Fruit fly (Drosophila melanogaster) whole organism, prepupa: Measurements from ENCODE around the gene CheA29a.

ENCODE experiments used
- CG10631 ChIP-seq: fragments of 200-800 bp; sonication (Bioruptor generic); optimal IDR thresholded peaks from 2 replicates; lab custom pipeline; 2016; ENCODE audit warnings: missing biosample characterization, missing genetic modification characterization
- CG10669 ChIP-seq: fragments of 200-800 bp; sonication (Bioruptor generic); optimal IDR thresholded peaks from 3 replicates; lab custom pipeline; 2018; ENCODE audit warnings: missing biosample characterization, mild to moderate bottlenecking, missing genetic modification characterization, moderate library complexity
- CG11294 ChIP-seq: fragments of 200-800 bp; sonication (Bioruptor generic); IDR thresholded peaks from 2 replicates; pipeline ENCODE4 v1.3.6; 2022; ENCODE audit warnings: missing biosample characterization, missing genetic modification characterization
- CG11762 ChIP-seq: fragments of 200-800 bp; sonication (Bioruptor generic); optimal IDR thresholded peaks from 3 replicates; lab custom pipeline; 2016; ENCODE audit warnings: missing biosample characterization, missing genetic modification characterization; ENCODE audit not compliant: insufficient read depth
- CG3032 ChIP-seq: fragments of 200-800 bp; optimal IDR thresholded peaks from 2 replicates; lab custom pipeline; 2019; ENCODE audit warnings: missing biosample characterization, mild to moderate bottlenecking, missing genetic modification characterization, moderate library complexity
- CG31627 ChIP-seq: fragments of 200-800 bp; sonication (Bioruptor generic); optimal IDR thresholded peaks from 3 replicates; lab custom pipeline; 2016; ENCODE audit warnings: missing biosample characterization, missing genetic modification characterization
- CG32006 ChIP-seq: fragments of 200-800 bp; sonication (Bioruptor generic); optimal IDR thresholded peaks from 3 replicates; lab custom pipeline; 2017; ENCODE audit warnings: missing biosample characterization, mild to moderate bottlenecking, missing genetic modification characterization
- CG34406 ChIP-seq: fragments of 200-800 bp; sonication (Bioruptor generic); optimal IDR thresholded peaks from 3 replicates; lab custom pipeline; 2016; ENCODE audit warnings: missing biosample characterization, missing genetic modification characterization
- CG3919 ChIP-seq: fragments of 200-800 bp; sonication (Bioruptor generic); optimal IDR thresholded peaks from 3 replicates; lab custom pipeline; 2016; ENCODE audit warnings: missing biosample characterization, missing genetic modification characterization
- CG4318 ChIP-seq: fragments of 200-800 bp; sonication (Bioruptor generic); optimal IDR thresholded peaks from 3 replicates; lab custom pipeline; 2017; ENCODE audit warnings: missing biosample characterization, mild to moderate bottlenecking, missing genetic modification characterization
- CG6163 ChIP-seq: fragments of 200-800 bp; sonication (Bioruptor generic); IDR thresholded peaks from 3 replicates; pipeline ENCODE4 v1.3.6; 2022; ENCODE audit warnings: missing biosample characterization, missing genetic modification characterization
- CG6276 ChIP-seq: fragments of 200-800 bp; sonication (Bioruptor generic); optimal IDR thresholded peaks from 2 replicates; lab custom pipeline; 2017; ENCODE audit warnings: missing biosample characterization, mild to moderate bottlenecking, missing genetic modification characterization
- CG6792 ChIP-seq: fragments of 200-800 bp; sonication (Bioruptor generic); optimal IDR thresholded peaks from 3 replicates; lab custom pipeline; 2016; ENCODE audit warnings: missing biosample characterization, missing genetic modification characterization
- CG6808 ChIP-seq: fragments of 200-800 bp; sonication (Bioruptor generic); optimal IDR thresholded peaks from 3 replicates; lab custom pipeline; 2017; ENCODE audit warnings: missing biosample characterization, missing genetic modification characterization, mild to moderate bottlenecking, moderate library complexity, missing genetic modification reagents
- CG7368 ChIP-seq: fragments of 200-800 bp; sonication (Bioruptor generic); optimal IDR thresholded peaks from 3 replicates; lab custom pipeline; 2016; ENCODE audit warnings: missing biosample characterization, missing genetic modification characterization
- CG8119 ChIP-seq: fragments of 200-800 bp; sonication (Bioruptor generic); IDR thresholded peaks from 3 replicates; pipeline ENCODE4 v1.3.6; 2022; ENCODE audit warnings: missing biosample characterization, missing genetic modification characterization
- CG8319 ChIP-seq: fragments of 200-800 bp; sonication (Bioruptor generic); optimal IDR thresholded peaks from 3 replicates; lab custom pipeline; 2016; ENCODE audit warnings: missing biosample characterization, missing genetic modification characterization
- CG9139 ChIP-seq: fragments of 200-800 bp; sonication (Bioruptor generic); optimal IDR thresholded peaks from 3 replicates; lab custom pipeline; 2017; ENCODE audit warnings: missing biosample characterization, mild to moderate bottlenecking, missing genetic modification characterization
- Eip93F ChIP-seq: fragments of 200-800 bp; sonication (Bioruptor generic); optimal IDR thresholded peaks from 2 replicates; lab custom pipeline; 2016; ENCODE audit warnings: missing biosample characterization, mild to moderate bottlenecking, missing genetic modification characterization
- Ets21C ChIP-seq: fragments of 200-800 bp; sonication (Bioruptor generic); optimal IDR thresholded peaks from 3 replicates; lab custom pipeline; 2016; ENCODE audit warnings: missing biosample characterization, missing genetic modification characterization
- Ets96B ChIP-seq: fragments of 200-800 bp; optimal IDR thresholded peaks from 2 replicates; lab custom pipeline; 2019; ENCODE audit warnings: missing biosample characterization, mild to moderate bottlenecking, missing genetic modification characterization, moderate library complexity
- Gug ChIP-seq: fragments of 200-800 bp; sonication (Bioruptor generic); IDR thresholded peaks from 2 replicates; pipeline ENCODE4 v1.3.6; 2022; ENCODE audit warnings: missing biosample characterization, missing genetic modification characterization
- Hr38 ChIP-seq: sonication (Bioruptor generic); optimal IDR thresholded peaks from 2 replicates; lab custom pipeline; 2016; ENCODE audit warnings: missing biosample characterization, missing genetic modification characterization
- Met ChIP-seq: fragments of 200-800 bp; sonication (Bioruptor generic); optimal IDR thresholded peaks from 3 replicates; lab custom pipeline; 2016; ENCODE audit warnings: missing biosample characterization, missing genetic modification characterization
- OdsH ChIP-seq: fragments of 200-800 bp; sonication (Bioruptor generic); optimal IDR thresholded peaks from 3 replicates; lab custom pipeline; 2016; ENCODE audit warnings: missing biosample characterization, missing genetic modification characterization
- Smox ChIP-seq: fragments of 200-800 bp; sonication (Bioruptor generic); optimal IDR thresholded peaks from 3 replicates; lab custom pipeline; 2016; ENCODE audit warnings: missing biosample characterization, missing genetic modification characterization
- Sox102F ChIP-seq: fragments of 200-800 bp; sonication (Bioruptor generic); optimal IDR thresholded peaks from 2 replicates; lab custom pipeline; 2016; ENCODE audit warnings: missing biosample characterization, mild to moderate bottlenecking, missing genetic modification characterization
- achi ChIP-seq: fragments of 200-800 bp; sonication (Bioruptor generic); optimal IDR thresholded peaks from 3 replicates; lab custom pipeline; 2016; ENCODE audit warnings: missing biosample characterization, missing genetic modification characterization
- acj6 ChIP-seq: fragments of 200-800 bp; sonication (Bioruptor generic); optimal IDR thresholded peaks from 3 replicates; lab custom pipeline; 2016; ENCODE audit warnings: missing biosample characterization, missing genetic modification characterization
- cyc ChIP-seq: fragments of 200-800 bp; sonication (Bioruptor generic); optimal IDR thresholded peaks from 3 replicates; lab custom pipeline; 2016; ENCODE audit warnings: missing biosample characterization, missing genetic modification characterization
- dac ChIP-seq: fragments of 200-800 bp; sonication (Bioruptor generic); optimal IDR thresholded peaks from 2 replicates; lab custom pipeline; 2017; ENCODE audit warnings: missing biosample characterization, mild to moderate bottlenecking, missing genetic modification characterization
- dsx ChIP-seq: fragments of 200-800 bp; optimal IDR thresholded peaks from 3 replicates; lab custom pipeline; 2019; ENCODE audit warnings: missing biosample characterization, mild to moderate bottlenecking, missing genetic modification characterization, moderate library complexity; ENCODE audit not compliant: poor library complexity, severe bottlenecking
- esn ChIP-seq: fragments of 200-800 bp; sonication (Bioruptor generic); optimal IDR thresholded peaks from 2 replicates; lab custom pipeline; 2016; ENCODE audit warnings: missing biosample characterization, mild to moderate bottlenecking, missing genetic modification characterization, moderate library complexity
- fd59A ChIP-seq: fragments of 200-800 bp; sonication (Bioruptor generic); optimal IDR thresholded peaks from 2 replicates; lab custom pipeline; 2017; ENCODE audit warnings: missing biosample characterization, mild to moderate bottlenecking, missing genetic modification characterization, missing genetic modification reagents
- fd85E ChIP-seq: fragments of 200-800 bp; sonication (Bioruptor generic); optimal IDR thresholded peaks from 3 replicates; lab custom pipeline; 2016; ENCODE audit warnings: missing biosample characterization, missing genetic modification characterization
- fkh ChIP-seq: fragments of 200-800 bp; sonication (Bioruptor generic); optimal IDR thresholded peaks from 3 replicates; lab custom pipeline; 2017; ENCODE audit warnings: missing biosample characterization, mild to moderate bottlenecking, missing genetic modification characterization, moderate library complexity
- lz ChIP-seq: fragments of 200-800 bp; sonication (Bioruptor generic); optimal IDR thresholded peaks from 3 replicates; lab custom pipeline; 2016; ENCODE audit warnings: missing biosample characterization, missing genetic modification characterization
- net ChIP-seq: fragments of 200-800 bp; sonication (Bioruptor generic); optimal IDR thresholded peaks from 3 replicates; lab custom pipeline; 2016; ENCODE audit warnings: missing biosample characterization, missing genetic modification characterization
- pdm3 ChIP-seq: fragments of 200-800 bp; sonication (Bioruptor generic); optimal IDR thresholded peaks from 3 replicates; lab custom pipeline; 2016; ENCODE audit warnings: missing biosample characterization, missing genetic modification characterization
- salr ChIP-seq, 2 experiments: fragments of 200-800 bp; sonication (Bioruptor generic); optimal IDR thresholded peaks; 3 replicates each; lab custom pipeline; 2016 to 2018; ENCODE audit warnings: missing biosample characterization in 2 of 2, missing genetic modification characterization in 2 of 2, mild to moderate bottlenecking in 1 of 2
- ss ChIP-seq, 2 experiments: fragments of 200-800 bp; sonication (Bioruptor generic); optimal IDR thresholded peaks; 2 replicates in 1 of 2; 3 replicates in 1 of 2; lab custom pipeline; 2017 to 2018; ENCODE audit warnings: mild to moderate bottlenecking in 2 of 2, missing biosample characterization in 2 of 2, missing genetic modification characterization in 2 of 2, moderate library complexity in 1 of 2
- svp ChIP-seq: fragments of 200-800 bp; sonication (Bioruptor generic); peaks from one replicate; lab custom pipeline; 2016; ENCODE audit warnings: missing biosample characterization, missing genetic modification characterization
- topi ChIP-seq: fragments of 200-800 bp; sonication (Bioruptor generic); optimal IDR thresholded peaks from 3 replicates; lab custom pipeline; 2016; ENCODE audit warnings: missing biosample characterization, missing genetic modification characterization
- vri ChIP-seq: fragments of 200-800 bp; sonication (Bioruptor generic); optimal IDR thresholded peaks from 3 replicates; lab custom pipeline; 2016; ENCODE audit warnings: missing biosample characterization, mild to moderate bottlenecking, missing genetic modification characterization

Gene CheA29a

DNA sequence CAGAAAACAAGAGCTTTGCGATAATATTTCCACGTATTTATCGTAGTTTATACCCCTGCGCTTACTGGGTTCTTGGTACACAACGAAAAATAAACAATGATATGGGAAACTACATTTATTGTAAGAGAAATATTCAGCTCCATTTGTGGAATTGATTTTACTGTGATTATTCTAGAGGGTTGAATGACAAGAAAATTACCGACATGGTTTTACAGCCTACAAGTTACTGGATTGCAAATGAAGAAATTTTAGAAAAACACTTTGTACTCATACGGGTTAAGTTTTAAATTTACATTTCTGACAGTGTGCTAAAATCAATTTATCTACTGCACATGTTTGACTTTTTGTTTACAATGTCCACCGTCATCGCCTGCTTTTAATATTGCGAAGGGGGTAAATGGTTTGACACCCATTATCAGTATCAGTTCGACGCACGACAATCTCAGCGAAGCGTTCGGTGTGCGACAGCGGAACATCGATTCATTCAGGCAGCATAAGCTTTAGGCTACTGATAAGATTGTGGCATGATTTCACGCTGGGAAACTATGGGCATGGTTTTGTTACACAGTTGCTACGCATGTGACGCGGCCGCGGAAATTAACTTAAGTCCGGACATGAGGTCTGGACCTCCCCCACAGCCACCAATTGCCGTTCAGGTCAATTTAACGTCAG, 15.2 kb upstream of the CheA29a start (continued):
- TF ChIP-seq Ets96B (tag; lab: Kevin White, UChicago) (peak; percentile 6), achi (GFP tag; lab: Kevin White, UChicago) (peak; percentile 24), lz (GFP tag; lab: Kevin White, UChicago) (peak; percentile 22), Sox102F (GFP tag; lab: Kevin White, UChicago) (peak; percentile 8), net (GFP tag; lab: Kevin White, UChicago) (peak; percentile 10), CG3919 (GFP tag; lab: Kevin White, UChicago) (peak; percentile 4), CG32006 (GFP tag; lab: Kevin White, UChicago) (peak; percentile 33), topi (GFP tag; lab: Kevin White, UChicago) (peak; percentile 16)

DNA sequence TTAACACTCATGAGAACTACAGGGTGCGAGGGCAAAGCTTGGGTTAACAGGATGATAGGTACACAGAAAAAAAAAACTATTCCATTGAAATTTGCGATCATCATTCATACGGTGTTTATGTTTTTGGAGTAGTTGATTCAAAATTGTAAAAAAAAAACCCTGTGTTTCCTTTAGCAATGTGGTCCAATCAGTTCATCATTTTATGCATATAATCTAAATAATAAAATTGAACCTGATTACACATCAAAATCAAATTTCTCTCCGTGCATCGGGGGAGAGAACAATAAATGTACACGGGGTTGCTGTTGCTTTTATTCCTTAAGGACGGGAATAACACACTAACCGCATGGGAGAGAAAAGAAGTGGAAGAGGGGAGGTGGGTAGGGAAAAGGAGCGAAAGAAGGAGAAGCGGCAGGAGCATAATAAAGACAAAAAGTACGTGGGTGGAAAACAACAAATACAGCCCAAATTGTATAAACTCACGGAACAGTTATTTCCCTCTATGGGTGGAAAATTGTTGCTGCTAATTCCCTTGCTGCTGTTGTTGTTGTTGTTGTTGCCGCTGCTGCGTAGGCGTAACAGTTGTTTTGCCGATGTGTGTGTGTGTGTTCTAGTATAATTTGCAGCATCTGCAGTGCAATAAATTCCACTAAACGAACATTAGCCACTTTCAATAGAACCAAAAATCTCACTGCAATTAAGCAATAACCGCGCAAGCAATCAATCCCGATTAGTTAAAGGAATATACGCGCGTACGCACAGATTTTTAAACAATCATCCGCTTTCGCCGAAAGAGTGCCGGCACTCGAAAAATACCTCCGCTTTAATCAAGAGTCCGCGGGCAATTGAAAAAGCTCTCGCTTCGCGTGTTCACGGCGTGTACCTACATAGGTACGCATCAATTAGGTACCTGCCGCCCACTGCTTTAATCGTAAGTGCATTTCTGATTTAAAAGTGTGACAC, 13.7 kb upstream of the CheA29a start, which contains the start of gene Agpat2:
Agpat2 (minus strand) TSS at position 851 of the 963 bp plus-strand sequence.
- TF ChIP-seq CG8319 (GFP tag; lab: Kevin White, UChicago): peak; percentile 30
- peak; percentile 7 for TF ChIP-seq fd85E (GFP tag; lab: Kevin White, UChicago)
- peak; percentile 80 for TF ChIP-seq cyc
- peak; percentile 53 for TF ChIP-seq Ets96B (tag; lab: Kevin White, UChicago)
- TF ChIP-seq fd59A (GFP tag; lab: Kevin White, UChicago): no peak
- peak; percentile 59 for TF ChIP-seq achi (GFP tag; lab: Kevin White, UChicago)
- TF ChIP-seq CG8119 (GFP tag; lab: Robert Waterston, UW): 0 out of 3 replicates have a peak, but pooled peaks have one; percentile 46
- peak; percentile 64 for TF ChIP-seq OdsH
- TF ChIP-seq lz (GFP tag; lab: Kevin White, UChicago): peak; percentile 75
- peak; percentile 76 for TF ChIP-seq Smox (GFP tag; lab: Kevin White, UChicago)
- TF ChIP-seq salr (GFP tag; optimal IDR thresholded peaks at IDR 0.05; lab: Kevin White, UChicago): peak; percentile 2 to 35
- TF ChIP-seq esn (GFP tag; lab: Kevin White, UChicago): peak; percentile 82
- peak; percentile 10 for TF ChIP-seq CG4318
- peak; percentile 37 to 51 for TF ChIP-seq ss (GFP tag; optimal IDR thresholded peaks at IDR 0.05; lab: Kevin White, UChicago)
- TF ChIP-seq dac: no peak
- no peak for TF ChIP-seq CG6276
- TF ChIP-seq pdm3 (GFP tag; lab: Kevin White, UChicago): peak; percentile 67
- TF ChIP-seq Met (GFP tag; lab: Kevin White, UChicago): peak; percentile 82
- TF ChIP-seq CG3032 (tag; lab: Kevin White, UChicago): peak; percentile 51
- peak; percentile 64 for TF ChIP-seq CG7368 (GFP tag; lab: Kevin White, UChicago)
- TF ChIP-seq CG11762 (GFP tag; lab: Kevin White, UChicago): peak; percentile 20
- peak; percentile 87 for TF ChIP-seq svp
- peak; percentile 79 for TF ChIP-seq topi (GFP tag; lab: Kevin White, UChicago)
- peak; percentile 62 for TF ChIP-seq CG10669
- no peak for TF ChIP-seq Gug (GFP tag; lab: Robert Waterston, UW)
- TF ChIP-seq CG11294 (GFP tag; lab: Robert Waterston, UW): no peak
- TF ChIP-seq CG34406 (GFP tag; lab: Kevin White, UChicago): peak; percentile 64
- peak; percentile 20 for TF ChIP-seq Eip93F (GFP tag; lab: Kevin White, UChicago)
- TF ChIP-seq CG9139: no peak
- TF ChIP-seq dsx (GFP tag; lab: Kevin White, UChicago): peak; percentile 27
- TF ChIP-seq CG6808 (GFP tag; lab: Kevin White, UChicago): peak; percentile 45
- peak; percentile 64 for TF ChIP-seq acj6
- TF ChIP-seq Hr38 (GFP tag; lab: Kevin White, UChicago): no peak
- peak; percentile 68 for TF ChIP-seq vri (GFP tag; lab: Kevin White, UChicago)
- peak; percentile 59 for TF ChIP-seq CG10631 (GFP tag; lab: Kevin White, UChicago)
- TF ChIP-seq Sox102F (GFP tag; lab: Kevin White, UChicago): peak; percentile 71
- TF ChIP-seq fkh (GFP tag; lab: Kevin White, UChicago): peak; percentile 6
- peak; percentile 65 for TF ChIP-seq CG6792
- peak; percentile 77 for TF ChIP-seq CG31627 (GFP tag; lab: Kevin White, UChicago)
- peak; percentile 63 for TF ChIP-seq Ets21C (GFP tag; lab: Kevin White, UChicago)
- peak; percentile 73 for TF ChIP-seq CG6163 (GFP tag; lab: Robert Waterston, UW)
- TF ChIP-seq CG32006 (GFP tag; lab: Kevin White, UChicago): peak; percentile 61
- peak; percentile 48 for TF ChIP-seq net (GFP tag; lab: Kevin White, UChicago)
